Worm (Caenorhabditis elegans) whole organism, L4 larva: ENCODE measurements around the gene acr-2.

ENCODE experiments used
- D1046.2 ChIP-seq: fragments of 200-800 bp; sonication (Bioruptor generic); IDR thresholded peaks from 2 replicates; pipeline ENCODE4 v1.3.6; 2022; ENCODE audit warnings: missing genetic modification characterization, missing compliant biosample characterization
- F10B5.3 ChIP-seq: sonication (generic microtip); optimal IDR thresholded peaks from 2 replicates; lab custom pipeline; 2016; ENCODE audit warnings: mild to moderate bottlenecking, missing genetic modification characterization, missing compliant biosample characterization
- F37D6.2 ChIP-seq: sonication (generic microtip); optimal IDR thresholded peaks from 2 replicates; lab custom pipeline; 2016; ENCODE audit warnings: mild to moderate bottlenecking, missing genetic modification characterization, missing compliant biosample characterization
- T26A8.4 ChIP-seq: fragments of 200-800 bp; sonication (Bioruptor generic); IDR thresholded peaks from 2 replicates; pipeline ENCODE4 v1.3.6; 2022; ENCODE audit warnings: missing genetic modification characterization, missing compliant biosample characterization
- Y48G9A.11 ChIP-seq: fragments of 200-800 bp; sonication (Bioruptor generic); IDR thresholded peaks from 2 replicates; pipeline ENCODE4 v1.3.6; 2022; ENCODE audit warnings: missing genetic modification reagents, missing genetic modification characterization, missing compliant biosample characterization
- Y75B8A.6 ChIP-seq: fragments of 200-800 bp; sonication (Bioruptor generic); IDR thresholded peaks from 2 replicates; pipeline ENCODE4 v1.3.6; 2022; ENCODE audit warnings: missing genetic modification reagents, missing genetic modification characterization, missing compliant biosample characterization
- ZK337.2 ChIP-seq: fragments of 200-800 bp; sonication (Bioruptor generic); IDR thresholded peaks from 2 replicates; pipeline ENCODE4 v1.3.6; 2022; ENCODE audit warnings: missing genetic modification reagents, missing genetic modification characterization, missing compliant biosample characterization
- ZK546.5 ChIP-seq, 2 experiments: sonication (generic microtip); optimal IDR thresholded peaks; 2 replicates each; lab custom pipeline; 2017; ENCODE audit warnings: missing biosample characterization in 2 of 2, missing genetic modification characterization in 2 of 2
- aha-1 ChIP-seq: fragments of 150-350 bp; peaks from one replicate; lab custom pipeline; 2014; ENCODE audit warnings: missing biosample characterization, missing genetic modification characterization
- attf-4 ChIP-seq: sonication (generic microtip); optimal IDR thresholded peaks from 3 replicates; lab custom pipeline; 2017; ENCODE audit warnings: missing biosample characterization, missing genetic modification characterization
- ceh-28 ChIP-seq: fragments of 150-350 bp; optimal IDR thresholded peaks from 2 replicates; lab custom pipeline; 2014; ENCODE audit warnings: missing biosample characterization, missing genetic modification reagents, missing genetic modification characterization
- ceh-62 ChIP-seq: sonication (generic microtip); optimal IDR thresholded peaks from 2 replicates; lab custom pipeline; 2017; ENCODE audit warnings: missing biosample characterization, missing genetic modification characterization
- ceh-82 ChIP-seq: sonication (generic microtip); optimal IDR thresholded peaks from 2 replicates; lab custom pipeline; 2017; ENCODE audit warnings: missing biosample characterization, missing genetic modification characterization
- ces-1 ChIP-seq: fragments of 150-350 bp; sonication (generic microtip); optimal IDR thresholded peaks from 4 replicates; lab custom pipeline; 2014; ENCODE audit warnings: missing biosample characterization, missing genetic modification reagents, missing genetic modification characterization
- cey-2 ChIP-seq: sonication (generic microtip); optimal IDR thresholded peaks from 3 replicates; lab custom pipeline; 2017; ENCODE audit warnings: missing genetic modification characterization, mild to moderate bottlenecking, missing compliant biosample characterization, antibody characterized with exemption, borderline replicate concordance; ENCODE audit not compliant: insufficient read depth
- dve-1 ChIP-seq: sonication (generic microtip); optimal IDR thresholded peaks from 2 replicates; lab custom pipeline; 2017; ENCODE audit warnings: antibody characterized with exemption, mild to moderate bottlenecking, missing genetic modification characterization, missing compliant biosample characterization; ENCODE audit not compliant: insufficient read depth
- egl-27 ChIP-seq: sonication (generic microtip); optimal IDR thresholded peaks from 3 replicates; lab custom pipeline; 2017; ENCODE audit warnings: missing biosample characterization, missing genetic modification reagents, missing genetic modification characterization
- egl-43 ChIP-seq: fragments of 200-800 bp; sonication (Bioruptor generic); IDR thresholded peaks from 2 replicates; pipeline ENCODE4 v1.3.6; 2022; ENCODE audit warnings: missing genetic modification reagents, missing genetic modification characterization, missing compliant biosample characterization
- fkh-10 ChIP-seq: fragments of 150-350 bp; optimal IDR thresholded peaks from 2 replicates; lab custom pipeline; 2014; ENCODE audit warnings: missing biosample characterization, missing genetic modification reagents, missing genetic modification characterization
- fos-1 ChIP-seq: fragments of 150-350 bp; optimal IDR thresholded peaks from 2 replicates; lab custom pipeline; 2014; ENCODE audit warnings: missing biosample characterization, missing genetic modification characterization
- hlh-11 ChIP-seq: fragments of 200-800 bp; sonication (Bioruptor generic); optimal IDR thresholded peaks from 2 replicates; lab custom pipeline; 2018; ENCODE audit warnings: mild to moderate bottlenecking, missing genetic modification characterization, missing compliant biosample characterization
- hlh-30 ChIP-seq: sonication (generic microtip); optimal IDR thresholded peaks from 2 replicates; lab custom pipeline; 2017; ENCODE audit warnings: antibody characterized with exemption, mild to moderate bottlenecking, missing genetic modification characterization, missing compliant biosample characterization; ENCODE audit not compliant: insufficient read depth
- hmg-1.1 ChIP-seq: fragments of 200-800 bp; sonication (Bioruptor generic); IDR thresholded peaks from 2 replicates; pipeline ENCODE4 v1.3.6; 2022; ENCODE audit warnings: missing genetic modification reagents, missing genetic modification characterization, missing compliant biosample characterization
- lim-7 ChIP-seq: fragments of 200-800 bp; sonication (Bioruptor generic); IDR thresholded peaks from 2 replicates; pipeline ENCODE4 v1.3.6; 2022; ENCODE audit warnings: missing genetic modification characterization, missing compliant biosample characterization
- lin-1 ChIP-seq: fragments of 200-800 bp; sonication (Bioruptor generic); IDR thresholded peaks from 2 replicates; pipeline ENCODE4 v1.3.6; 2022; ENCODE audit warnings: missing genetic modification reagents, missing genetic modification characterization, missing compliant biosample characterization
- lin-29 ChIP-seq: fragments of 200-800 bp; sonication (Bioruptor generic); IDR thresholded peaks from 2 replicates; pipeline ENCODE4 v1.3.6; 2022; ENCODE audit warnings: missing genetic modification reagents, missing genetic modification characterization, missing compliant biosample characterization
- lin-39 ChIP-seq: fragments of 150-350 bp; optimal IDR thresholded peaks from 2 replicates; lab custom pipeline; 2014; ENCODE audit warnings: missing biosample characterization, missing genetic modification reagents, missing genetic modification characterization
- lsy-2 ChIP-seq, 2 experiments: fragments of 150-350 bp in 1 of 2; sonication (generic microtip) in 1 of 2; optimal IDR thresholded peaks; 2 replicates each; lab custom pipeline; 2014 to 2017; ENCODE audit warnings: missing biosample characterization in 2 of 2, missing genetic modification characterization in 2 of 2
- madf-5 ChIP-seq, 2 experiments: fragments of 200-800 bp; sonication (Bioruptor generic); IDR thresholded peaks; 2 replicates each; pipeline ENCODE4 v1.3.6; 2022; ENCODE audit warnings: missing compliant biosample characterization in 2 of 2, missing genetic modification characterization in 2 of 2
- mdt-29 ChIP-seq: fragments of 200-800 bp; sonication (Bioruptor generic); IDR thresholded peaks from 2 replicates; pipeline ENCODE4 v1.3.6; 2022; ENCODE audit warnings: missing genetic modification reagents, missing genetic modification characterization, missing compliant biosample characterization
- mxl-3 ChIP-seq: fragments of 200-800 bp; sonication (Bioruptor generic); optimal IDR thresholded peaks from 2 replicates; lab custom pipeline; 2018; ENCODE audit warnings: mild to moderate bottlenecking, missing genetic modification characterization, missing compliant biosample characterization
- nhr-102 ChIP-seq: sonication (generic microtip); optimal IDR thresholded peaks from 2 replicates; lab custom pipeline; 2016; ENCODE audit warnings: mild to moderate bottlenecking, missing genetic modification characterization, moderate library complexity, missing compliant biosample characterization
- nhr-111 ChIP-seq: fragments of 200-800 bp; sonication (Bioruptor generic); optimal IDR thresholded peaks from 2 replicates; lab custom pipeline; 2018; ENCODE audit warnings: mild to moderate bottlenecking, missing genetic modification characterization, missing compliant biosample characterization
- nhr-41 ChIP-seq: fragments of 200-800 bp; sonication (Bioruptor generic); IDR thresholded peaks from 2 replicates; pipeline ENCODE4 v1.3.6; 2022; ENCODE audit warnings: missing genetic modification reagents, missing genetic modification characterization, missing compliant biosample characterization
- nhr-42 ChIP-seq: fragments of 200-800 bp; sonication (Bioruptor generic); IDR thresholded peaks from 2 replicates; pipeline ENCODE4 v1.3.6; 2022; ENCODE audit warnings: missing genetic modification characterization, missing compliant biosample characterization
- nhr-48 ChIP-seq: sonication (generic microtip); optimal IDR thresholded peaks from 2 replicates; lab custom pipeline; 2016; ENCODE audit warnings: mild to moderate bottlenecking, missing genetic modification characterization, missing compliant biosample characterization
- nhr-76 ChIP-seq: fragments of 150-350 bp; optimal IDR thresholded peaks from 2 replicates; lab custom pipeline; 2014; ENCODE audit warnings: missing biosample characterization, missing genetic modification characterization
- nhr-77 ChIP-seq: fragments of 150-350 bp; optimal IDR thresholded peaks from 2 replicates; lab custom pipeline; 2014; ENCODE audit warnings: missing biosample characterization, missing genetic modification characterization
- pqm-1 ChIP-seq: sonication (generic microtip); optimal IDR thresholded peaks from 2 replicates; lab custom pipeline; 2017; ENCODE audit warnings: missing biosample characterization, missing genetic modification characterization
- saeg-2 ChIP-seq: fragments of 200-800 bp; sonication (Bioruptor generic); IDR thresholded peaks from 2 replicates; pipeline ENCODE4 v1.3.6; 2022; ENCODE audit warnings: missing genetic modification reagents, missing genetic modification characterization, missing compliant biosample characterization
- set-16 ChIP-seq: fragments of 200-800 bp; sonication (Bioruptor generic); IDR thresholded peaks from 2 replicates; pipeline ENCODE4 v1.3.6; 2022; ENCODE audit warnings: missing genetic modification reagents, missing genetic modification characterization, missing compliant biosample characterization
- skn-1 ChIP-seq: fragments of 150-350 bp; optimal IDR thresholded peaks from 2 replicates; lab custom pipeline; 2014; ENCODE audit warnings: missing biosample characterization, missing genetic modification characterization
- snpc-1.2 ChIP-seq: fragments of 200-800 bp; sonication (Bioruptor generic); IDR thresholded peaks from 2 replicates; pipeline ENCODE4 v1.3.6; 2022; ENCODE audit warnings: missing genetic modification reagents, missing genetic modification characterization, missing compliant biosample characterization
- tra-1 ChIP-seq: fragments of 200-800 bp; sonication (Bioruptor generic); IDR thresholded peaks from 2 replicates; pipeline ENCODE4 v1.3.6; 2022; ENCODE audit warnings: missing genetic modification reagents, missing genetic modification characterization, missing compliant biosample characterization
- unc-39 ChIP-seq: sonication (generic microtip); optimal IDR thresholded peaks from 2 replicates; lab custom pipeline; 2017; ENCODE audit warnings: missing biosample characterization, missing genetic modification characterization
- unc-62 ChIP-seq, 3 experiments: fragments of 150-350 bp in 1 of 3; sonication (generic microtip); optimal IDR thresholded peaks in 2 of 3; peaks in 1 of 3; 1 replicate in 1 of 3; 2 replicates in 2 of 3; lab custom pipeline; 2014 to 2017; ENCODE audit warnings: missing biosample characterization in 3 of 3, missing genetic modification characterization in 3 of 3, missing genetic modification reagents in 3 of 3, missing genotype in 1 of 3
- zag-1 ChIP-seq: fragments of 150-350 bp; optimal IDR thresholded peaks from 2 replicates; lab custom pipeline; 2014; ENCODE audit warnings: missing biosample characterization, missing genetic modification characterization
- zfp-2 ChIP-seq: sonication (generic microtip); optimal IDR thresholded peaks from 2 replicates; lab custom pipeline; 2016; ENCODE audit warnings: mild to moderate bottlenecking, missing genetic modification characterization, missing compliant biosample characterization
- zip-2 ChIP-seq: fragments of 150-350 bp; optimal IDR thresholded peaks from 2 replicates; lab custom pipeline; 2014; ENCODE audit warnings: missing biosample characterization, missing genetic modification characterization
- ztf-11 ChIP-seq: fragments of 150-350 bp; optimal IDR thresholded peaks from 2 replicates; lab custom pipeline; 2014; ENCODE audit warnings: missing biosample characterization, missing genetic modification characterization

acr-2 gene

ce11 chrX:6749124-6749822 is 46.9 kb downstream of the acr-2 start (continued):
- TF ChIP-seq unc-62 (GFP tag; optimal IDR thresholded peaks at IDR 0.05 in 1 of 2; lab: Kevin White, UChicago) (peak in 1 of 2 experiments; percentile 98), unc-62 (tag; optimal IDR thresholded peaks at IDR 0.05; lab: Kevin White, UChicago) (no peak), fkh-10 (GFP tag; lab: Kevin White, UChicago) (no peak), mxl-3 (GFP tag; lab: Kevin White, UChicago) (peak; percentile 94), egl-43 (GFP tag; lab: Robert Waterston, UW) (no peak), ceh-82 (tag; lab: Kevin White, UChicago) (no peak), set-16 (GFP tag; lab: Robert Waterston, UW) (peak; percentile 64), hmg-1.1 (peak; percentile 28), lsy-2 (tag; optimal IDR thresholded peaks at IDR 0.05; lab: Kevin White, UChicago) (peak; percentile 37 to 59), aha-1 (tag; lab: Kevin White, UChicago) (peak; percentile 99), lin-1 (peak; percentile 80), zip-2 (peak; percentile 41), F37D6.2 (no peak), T26A8.4 (peak; percentile 73), lin-29 (GFP tag; lab: Robert Waterston, UW) (peak; percentile 63), ZK337.2 (GFP tag; lab: Robert Waterston, UW) (0 out of 2 replicates have a peak, but pooled peaks have one; percentile 26), skn-1 (tag; lab: Kevin White, UChicago) (no peak), hlh-11 (tag; lab: Kevin White, UChicago) (peak; percentile 99), dve-1 (peak; percentile 82), lim-7 (no peak), zfp-2 (tag; lab: Kevin White, UChicago) (no peak), ZK546.5 (tag; optimal IDR thresholded peaks at IDR 0.05; lab: Kevin White, UChicago) (no peak), nhr-41 (no peak), pqm-1 (tag; lab: Kevin White, UChicago) (no peak), mdt-29 (peak; percentile 93), zag-1 (tag; lab: Kevin White, UChicago) (no peak), Y75B8A.6 (GFP tag; lab: Robert Waterston, UW) (no peak), nhr-48 (tag; lab: Kevin White, UChicago) (peak; percentile 98), ces-1 (no peak), nhr-111 (GFP tag; lab: Kevin White, UChicago) (no peak), D1046.2 (GFP tag; lab: Robert Waterston, UW) (0 out of 2 replicates have a peak, but pooled peaks have one; percentile 31), attf-4 (tag; lab: Kevin White, UChicago) (no peak), ztf-11 (no peak), saeg-2 (GFP tag; lab: Robert Waterston, UW) (peak; percentile 82), ceh-28 (no peak), egl-27 (tag; lab: Kevin White, UChicago) (no peak), nhr-42 (GFP tag; lab: Robert Waterston, UW) (peak; percentile 66; the same call in 1 of the 2 replicates), snpc-1.2 (no peak), madf-5 (GFP tag; IDR thresholded peaks at IDR 0.05; lab: Robert Waterston, UW) (no peak), tra-1 (GFP tag; lab: Robert Waterston, UW) (peak; percentile 89), nhr-77 (peak; percentile 3), lin-39 (tag; lab: Kevin White, UChicago) (no peak), ceh-62 (tag; lab: Kevin White, UChicago) (no peak), nhr-102 (tag; lab: Kevin White, UChicago) (peak; percentile 93), Y48G9A.11 (GFP tag; lab: Robert Waterston, UW) (no peak), F10B5.3 (tag; lab: Kevin White, UChicago) (no peak), hlh-30 (tag; lab: Kevin White, UChicago) (peak; percentile 88), fos-1 (tag; lab: Kevin White, UChicago) (no peak), unc-39 (no peak), nhr-76 (tag; lab: Kevin White, UChicago) (no peak), cey-2 (peak; percentile 75)
